Worm (Caenorhabditis elegans) whole organism, L4 larva: ENCODE data around the gene C08F8.3.

Experiments used
- F49E8.2 ChIP-seq: sonication (generic microtip); optimal IDR thresholded peaks from 2 replicates; lab custom pipeline; 2016; ENCODE audit warnings: missing compliant biosample characterization, mild to moderate bottlenecking, missing genetic modification characterization, borderline replicate concordance
- ceh-82 ChIP-seq: sonication (generic microtip); optimal IDR thresholded peaks from 2 replicates; lab custom pipeline; 2017; ENCODE audit warnings: missing biosample characterization, missing genetic modification characterization
- nhr-6 ChIP-seq: fragments of 150-350 bp; optimal IDR thresholded peaks from 2 replicates; lab custom pipeline; 2014; ENCODE audit warnings: missing biosample characterization, missing genetic modification characterization
- nhr-77 ChIP-seq: fragments of 150-350 bp; optimal IDR thresholded peaks from 2 replicates; lab custom pipeline; 2014; ENCODE audit warnings: missing biosample characterization, missing genetic modification characterization
- unc-130 ChIP-seq: sonication (generic microtip); optimal IDR thresholded peaks from 2 replicates; lab custom pipeline; 2016; ENCODE audit warnings: missing genetic modification reagents, missing genetic modification characterization, missing compliant biosample characterization
- zag-1 ChIP-seq: fragments of 150-350 bp; optimal IDR thresholded peaks from 2 replicates; lab custom pipeline; 2014; ENCODE audit warnings: missing biosample characterization, missing genetic modification characterization

- TF ChIP-seq F49E8.2 (tag; lab: Kevin White, UChicago) (no peak), zag-1 (tag; lab: Kevin White, UChicago) (no peak), ceh-82 (tag; lab: Kevin White, UChicago) (no peak), nhr-77 (tag; lab: Kevin White, UChicago) (no peak), unc-130 (GFP tag; lab: Kevin White, UChicago) (no peak), nhr-6 (tag; lab: Kevin White, UChicago) (no peak)
These were observed 29.6 kb upstream of the C08F8.3 start for ce11 chrIV:11125200-11125599.
